Fruit fly (Drosophila melanogaster): ENCODE data around the gene Oseg5.

Gene Oseg5

DNA sequence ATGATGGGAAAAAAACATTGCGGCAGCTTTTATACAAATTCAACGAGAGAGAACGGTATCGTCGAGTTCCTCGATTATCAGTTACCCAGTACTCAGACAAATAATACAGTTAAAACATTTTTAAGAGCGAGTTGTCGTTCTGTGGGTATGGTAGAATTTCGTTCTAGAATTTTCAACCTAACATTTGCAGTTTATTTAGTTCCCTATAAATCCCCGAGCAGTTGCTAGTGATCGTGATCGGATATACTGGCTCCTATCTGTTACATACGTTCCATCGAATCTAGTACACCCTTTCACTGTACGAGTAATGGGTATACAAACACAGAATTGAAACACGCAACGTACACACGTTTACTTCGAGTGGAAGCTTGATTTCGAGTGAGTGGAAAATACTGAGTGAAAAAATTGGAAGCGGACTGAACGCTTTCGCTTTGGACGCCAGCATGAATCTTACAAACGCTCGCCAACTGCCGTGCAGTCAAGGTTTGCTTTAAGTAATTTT, 29.2 kb upstream of the Oseg5 start, which contains the start of gene CG9338 (continued):
- TF ChIP-seq lilli (GFP tag; optimal IDR thresholded peaks at IDR 0.05), result peak; percentile 87
- peak; percentile 88 for TF ChIP-seq CG7372 (GFP tag; IDR thresholded peaks at IDR 0.05)
- peak; percentile 44; the same call in 1 of the 2 replicates for TF ChIP-seq CG11247 (GFP tag; IDR thresholded peaks at IDR 0.05)
- TF ChIP-seq BEAF-32 (GFP tag; optimal IDR thresholded peaks at IDR 0.05), result no peak
- peak; percentile 67 for TF ChIP-seq Abd-B (GFP tag; optimal IDR thresholded peaks at IDR 0.05)
- peak; percentile 76 for TF ChIP-seq gt (GFP tag; IDR thresholded peaks at IDR 0.05)
- peak; percentile 55 for TF ChIP-seq ab (GFP tag; optimal IDR thresholded peaks at IDR 0.05)
- TF ChIP-seq jumu (GFP tag; optimal IDR thresholded peaks at IDR 0.05), result peak; percentile 73
- TF ChIP-seq NC2β (GFP tag; optimal IDR thresholded peaks at IDR 0.05), result peak; percentile 51
- no peak for TF ChIP-seq hkb (optimal IDR thresholded peaks at IDR 0.05)
- peak; percentile 83 for TF ChIP-seq hkb (GFP tag; IDR thresholded peaks at IDR 0.05)
- peak; percentile 91 for TF ChIP-seq nerfin-1 (tag; optimal IDR thresholded peaks at IDR 0.05)
- TF ChIP-seq chm (GFP tag; IDR thresholded peaks at IDR 0.05), result peak; percentile 67
- TF ChIP-seq Ada2b (GFP tag; IDR thresholded peaks at IDR 0.05), result peak; percentile 72
- TF ChIP-seq h (optimal IDR thresholded peaks at IDR 0.05), result no peak
- peak; percentile 85; the same call in 1 of the 2 replicates for TF ChIP-seq danr (GFP tag; IDR thresholded peaks at IDR 0.05)
- TF ChIP-seq CG6689 (GFP tag; IDR thresholded peaks at IDR 0.05), result peak; percentile 95
- peak; percentile 88 for TF ChIP-seq CG10654 (GFP tag; optimal IDR thresholded peaks at IDR 0.05)
- TF ChIP-seq D19B (GFP tag; optimal IDR thresholded peaks at IDR 0.05), result peak; percentile 98
- peak; percentile 85 for TF ChIP-seq CG7839 (tag; optimal IDR thresholded peaks at IDR 0.05)
- TF ChIP-seq CG15514 (GFP tag; optimal IDR thresholded peaks at IDR 0.05), result peak; percentile 86
- TF ChIP-seq Dad (GFP tag; optimal IDR thresholded peaks at IDR 0.05), result peak; percentile 69
- TF ChIP-seq CG8089 (GFP tag; optimal IDR thresholded peaks at IDR 0.05), result peak; percentile 73
- TF ChIP-seq disco-r (GFP tag; optimal IDR thresholded peaks at IDR 0.05), result peak; percentile 79
- TF ChIP-seq sima (GFP tag; optimal IDR thresholded peaks at IDR 0.05), result peak; percentile 74
- TF ChIP-seq Vsx1 (GFP tag; optimal IDR thresholded peaks at IDR 0.05), result peak; percentile 63
- TF ChIP-seq CG6791 (GFP tag; IDR thresholded peaks at IDR 0.05; ENCODE audit: partially characterized antibody), result no peak; the same call in 2 of the 3 replicates
- TF ChIP-seq CG1233 (GFP tag; optimal IDR thresholded peaks at IDR 0.05), result peak; percentile 93
- TF ChIP-seq Usf (GFP tag; optimal IDR thresholded peaks at IDR 0.05), result peak; percentile 47
- TF ChIP-seq sob (GFP tag; IDR thresholded peaks at IDR 0.05), result peak; percentile 78
- peak; percentile 76 for TF ChIP-seq bab2 (GFP tag; optimal IDR thresholded peaks at IDR 0.05)
- TF ChIP-seq CG16813 (GFP tag; IDR thresholded peaks at IDR 0.05; ENCODE audit: partially characterized antibody), result no peak
- no peak for TF ChIP-seq CG17912 (GFP tag; optimal IDR thresholded peaks at IDR 0.05)
- TF ChIP-seq Max (GFP tag; optimal IDR thresholded peaks at IDR 0.05), result peak; percentile 72
- peak; percentile 56 for TF ChIP-seq CG3163 (GFP tag; optimal IDR thresholded peaks at IDR 0.05)
- TF ChIP-seq crp (GFP tag; optimal IDR thresholded peaks at IDR 0.05), result peak in 1 of 2 experiments; percentile 32
- TF ChIP-seq hth (optimal IDR thresholded peaks at IDR 0.05), result no peak
- TF ChIP-seq CG12391 (tag; optimal IDR thresholded peaks at IDR 0.05), result no peak
- TF ChIP-seq dmrt11E (tag; optimal IDR thresholded peaks at IDR 0.05), result peak; percentile 30
- TF ChIP-seq CG10565 (GFP tag; optimal IDR thresholded peaks at IDR 0.05), result peak; percentile 27
- TF ChIP-seq CG1832 (GFP tag; optimal IDR thresholded peaks at IDR 0.05), result no peak
- TF ChIP-seq CG2875 (GFP tag; optimal IDR thresholded peaks at IDR 0.05), result peak; percentile 14
- TF ChIP-seq CG10431 (GFP tag; optimal IDR thresholded peaks at IDR 0.05), result peak; percentile 35
- no peak; the same call in 2 of the 3 replicates for TF ChIP-seq ken (GFP tag; IDR thresholded peaks at IDR 0.05)
- TF ChIP-seq Doc2 (GFP tag; IDR thresholded peaks at IDR 0.05), result no peak
- peak; percentile 82 for TF ChIP-seq pho (GFP tag; optimal IDR thresholded peaks at IDR 0.05)
- TF ChIP-seq mam (GFP tag; optimal IDR thresholded peaks at IDR 0.05), result peak; percentile 84
- TF ChIP-seq CG14710 (tag; optimal IDR thresholded peaks at IDR 0.05), result peak; percentile 91
- no peak for TF ChIP-seq CG8478 (optimal IDR thresholded peaks at IDR 0.05)
- peak; percentile 59 for TF ChIP-seq jing (GFP tag; optimal IDR thresholded peaks at IDR 0.05)
- TF ChIP-seq Asciz (GFP tag; optimal IDR thresholded peaks at IDR 0.05), result peak; percentile 91

All from whole organism, embryonic.